Fruit fly (Drosophila melanogaster) whole organism: ENCODE measurements around the gene Clic.

Experiments
- EcR ChIP-seq, 2 experiments: fragments of >200 bp; optimal IDR thresholded peaks; 2 replicates each; lab custom pipeline; 2017; ENCODE audit warnings: missing biosample characterization in 2 of 2, missing genetic modification characterization in 2 of 2, missing genetic modification reagents in 2 of 2
- psq ChIP-seq: fragments of >200 bp; optimal IDR thresholded peaks from 2 replicates; lab custom pipeline; 2017
- usp ChIP-seq: fragments of >200 bp; optimal IDR thresholded peaks from 2 replicates; lab custom pipeline; 2017; ENCODE audit warnings: missing biosample characterization, missing genetic modification characterization, mixed read lengths

- no peak for TF ChIP-seq psq (lab: Kevin White, UChicago)
- TF ChIP-seq usp (GFP tag; lab: Kevin White, UChicago), result no peak
- no peak for TF ChIP-seq EcR (GFP tag; optimal IDR thresholded peaks at IDR 0.05; lab: Kevin White, UChicago)
These were observed 24.6 kb downstream of the Clic start, which contains the start of gene CG10996 for dm6 chrX:13797538-13797937.
